Worm (Caenorhabditis elegans): Measurements from ENCODE around the gene H38K22.7.

- TF ChIP-seq nhr-237 (tag; optimal IDR thresholded peaks at IDR 0.05) = no peak
- no peak for TF ChIP-seq unc-30 (tag; optimal IDR thresholded peaks at IDR 0.05)
- no peak for TF ChIP-seq pag-3 (tag; optimal IDR thresholded peaks at IDR 0.05; ENCODE audit: borderline replicate concordance, insufficient read depth)
- no peak for TF ChIP-seq egl-13 (tag; optimal IDR thresholded peaks at IDR 0.05)
- TF ChIP-seq elt-3 (tag; optimal IDR thresholded peaks at IDR 0.05) = no peak
- no peak for TF ChIP-seq unc-62 (GFP tag; optimal IDR thresholded peaks at IDR 0.05)
- TF ChIP-seq nhr-28 (tag; optimal IDR thresholded peaks at IDR 0.05) = no peak
- TF ChIP-seq elt-2 (tag; optimal IDR thresholded peaks at IDR 0.05) = no peak
- no peak for TF ChIP-seq aha-1 (tag; optimal IDR thresholded peaks at IDR 0.05)
- no peak for TF ChIP-seq pqm-1 (tag; optimal IDR thresholded peaks at IDR 0.05)
- TF ChIP-seq C16A3.4 (tag; optimal IDR thresholded peaks at IDR 0.05) = no peak
- no peak for TF ChIP-seq zag-1 (tag; optimal IDR thresholded peaks at IDR 0.05)
- no peak for TF ChIP-seq skn-1 (tag; optimal IDR thresholded peaks at IDR 0.05)
- TF ChIP-seq nhr-12 (tag; optimal IDR thresholded peaks at IDR 0.05) = no peak
Measured at ce11 chrIII:4294153-4294862, 27.2 kb upstream of the H38K22.7 start, which contains the start of the genes nth-1 and R10E4.7.
